Worm (Caenorhabditis elegans) whole organism, late embryonic: Measurements from ENCODE around the gene ifas-1.

Source experiments
- F13H6.1 ChIP-seq: sonication (generic microtip); optimal IDR thresholded peaks from 2 replicates; lab custom pipeline; 2016; ENCODE audit warnings: missing genetic modification characterization, missing compliant biosample characterization
- gmeb-2 ChIP-seq: sonication (generic microtip); optimal IDR thresholded peaks from 2 replicates; lab custom pipeline; 2016; ENCODE audit warnings: missing genetic modification characterization, inconsistent platforms, missing compliant biosample characterization
- hlh-13 ChIP-seq: fragments of 200-800 bp; sonication (Bioruptor generic); optimal IDR thresholded peaks from 2 replicates; lab custom pipeline; 2018; ENCODE audit warnings: mild to moderate bottlenecking, missing genetic modification characterization, missing compliant biosample characterization
- hlh-6 ChIP-seq: sonication (generic microtip); optimal IDR thresholded peaks from 2 replicates; lab custom pipeline; 2016; ENCODE audit warnings: missing genotype, missing genetic modification characterization, missing compliant biosample characterization
- pros-1 ChIP-seq: fragments of 150-350 bp; optimal IDR thresholded peaks from 2 replicates; lab custom pipeline; 2014; ENCODE audit warnings: missing biosample characterization, missing genetic modification reagents, missing genetic modification characterization
- ttx-3 ChIP-seq: sonication (generic microtip); optimal IDR thresholded peaks from 2 replicates; lab custom pipeline; 2016; ENCODE audit warnings: missing genetic modification reagents, missing genetic modification characterization, missing compliant biosample characterization

DNA sequence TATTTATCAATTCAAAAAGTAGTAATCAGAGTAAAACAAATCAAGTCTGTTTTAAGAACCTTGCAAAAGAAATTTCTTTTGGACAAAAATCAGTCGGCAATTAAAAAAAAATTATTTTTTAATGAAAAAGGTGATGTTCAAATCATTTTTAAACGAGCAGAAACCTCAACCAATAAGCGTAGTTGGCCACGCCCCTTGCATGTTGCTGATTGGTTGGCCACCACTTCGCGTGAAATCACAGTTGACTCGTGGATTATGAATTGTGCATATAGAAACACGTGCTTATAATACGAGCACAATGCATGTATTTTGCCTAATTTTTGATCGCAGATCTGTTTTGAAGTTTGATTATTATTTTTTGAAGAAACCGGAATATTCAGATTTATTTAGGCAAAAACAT, 23.3 kb downstream of the ifas-1 start:
- TF ChIP-seq pros-1 (tag; lab: Kevin White, UChicago) (no peak), hlh-6 (tag; lab: Kevin White, UChicago) (no peak), F13H6.1 (tag; lab: Kevin White, UChicago) (no peak), ttx-3 (tag; lab: Kevin White, UChicago) (no peak), gmeb-2 (no peak), hlh-13 (GFP tag; lab: Kevin White, UChicago) (no peak)
